Fruit fly (Drosophila melanogaster): ENCODE results near the gene CG13005.
A peak's percentile ranks its signal among the peaks of the same experiment; 100 is the strongest.

Gene CG13005

dm6 chrX:16813226-16813625 lies 9.8 kb downstream of the CG13005 start (continued):
- TF ChIP-seq nom (GFP tag; optimal IDR thresholded peaks at IDR 0.05) (no peak), tx (GFP tag; optimal IDR thresholded peaks at IDR 0.05) (no peak), CG15269 (tag; optimal IDR thresholded peaks at IDR 0.05) (peak; percentile 49), yki (optimal IDR thresholded peaks at IDR 0.05) (no peak), CG6689 (GFP tag; IDR thresholded peaks at IDR 0.05) (peak; percentile 57), CG6854 (GFP tag; optimal IDR thresholded peaks at IDR 0.05) (no peak), nau (GFP tag; optimal IDR thresholded peaks at IDR 0.05) (no peak), CG10321 (GFP tag; IDR thresholded peaks at IDR 0.05) (no peak), CG8388 (GFP tag; optimal IDR thresholded peaks at IDR 0.05) (no peak), lbe (GFP tag; optimal IDR thresholded peaks at IDR 0.05) (no peak), Meics (GFP tag; optimal IDR thresholded peaks at IDR 0.05) (no peak), Nf-YC (tag; optimal IDR thresholded peaks at IDR 0.05) (peak; percentile 8), Hr3 (GFP tag; optimal IDR thresholded peaks at IDR 0.05) (peak; percentile 17), Sox100B (GFP tag; optimal IDR thresholded peaks at IDR 0.05) (peak; percentile 48), fd3F (GFP tag; optimal IDR thresholded peaks at IDR 0.05) (no peak), grau (tag; optimal IDR thresholded peaks at IDR 0.05) (peak; percentile 35), HLH3B (GFP tag; IDR thresholded peaks at IDR 0.05) (no peak), CG10462 (GFP tag; optimal IDR thresholded peaks at IDR 0.05) (no peak), Hr78 (GFP tag; optimal IDR thresholded peaks at IDR 0.05) (no peak), CG9437 (GFP tag; optimal IDR thresholded peaks at IDR 0.05) (peak; percentile 7), dysf (GFP tag; IDR thresholded peaks at IDR 0.05) (peak; percentile 41; the same call in 1 of the 3 replicates), CG11093 (GFP tag; IDR thresholded peaks at IDR 0.05) (no peak), CG12769 (tag; optimal IDR thresholded peaks at IDR 0.05) (no peak), CG15696 (tag; optimal IDR thresholded peaks at IDR 0.05) (no peak), Dad (GFP tag; optimal IDR thresholded peaks at IDR 0.05) (no peak), CG12942 (GFP tag; optimal IDR thresholded peaks at IDR 0.05) (no peak), row (GFP tag; IDR thresholded peaks at IDR 0.05) (peak; percentile 52), wdn (GFP tag; IDR thresholded peaks at IDR 0.05) (no peak), CG11504 (tag; optimal IDR thresholded peaks at IDR 0.05) (peak; percentile 67), Hmx (GFP tag; optimal IDR thresholded peaks at IDR 0.05) (no peak), crp (GFP tag; optimal IDR thresholded peaks at IDR 0.05) (no peak), tgo (GFP tag; IDR thresholded peaks at IDR 0.05) (peak; percentile 21; the same call in 2 of the 3 replicates), Hmr (GFP tag; optimal IDR thresholded peaks at IDR 0.05) (no peak), chn (GFP tag; optimal IDR thresholded peaks at IDR 0.05) (no peak), stc (GFP tag; IDR thresholded peaks at IDR 0.05) (no peak), en (GFP tag; optimal IDR thresholded peaks at IDR 0.05) (no peak), seq (GFP tag; IDR thresholded peaks at IDR 0.05) (0 out of 2 replicates have a peak, but pooled peaks have one; percentile 15), CG16813 (GFP tag; IDR thresholded peaks at IDR 0.05; ENCODE audit: partially characterized antibody) (no peak), mam (GFP tag; optimal IDR thresholded peaks at IDR 0.05) (no peak), gcm (GFP tag; optimal IDR thresholded peaks at IDR 0.05) (no peak), sima (GFP tag; optimal IDR thresholded peaks at IDR 0.05) (no peak), Side (GFP tag; optimal IDR thresholded peaks at IDR 0.05) (no peak), ase (GFP tag; IDR thresholded peaks at IDR 0.05) (no peak), sc (optimal IDR thresholded peaks at IDR 0.05) (no peak), sc (GFP tag; optimal IDR thresholded peaks at IDR 0.05) (no peak), CG4424 (GFP tag; optimal IDR thresholded peaks at IDR 0.05) (peak; percentile 4), CG31441 (GFP tag; IDR thresholded peaks at IDR 0.05) (peak; percentile 46; the same call in 1 of the 2 replicates), sob (GFP tag; IDR thresholded peaks at IDR 0.05) (no peak), nmo (GFP tag; optimal IDR thresholded peaks at IDR 0.05) (peak; percentile 48), Deaf1 (tag; optimal IDR thresholded peaks at IDR 0.05) (no peak), CG13296 (GFP tag; optimal IDR thresholded peaks at IDR 0.05) (peak; percentile 7), PHDP (tag; optimal IDR thresholded peaks at IDR 0.05) (peak; percentile 21)

Measured in whole organism, embryonic.